Worm (Caenorhabditis elegans) whole organism, midembryonic: ENCODE measurements around the gene srsx-16.

Source experiments
- flt-1 ChIP-seq: fragments of 200-800 bp; sonication (Bioruptor generic); IDR thresholded peaks from 2 replicates; pipeline ENCODE4 v1.3.6; 2022; ENCODE audit warnings: missing genetic modification characterization, missing compliant biosample characterization
- med-1 ChIP-seq: sonication (generic microtip); optimal IDR thresholded peaks from 2 replicates; lab custom pipeline; 2017; ENCODE audit warnings: missing genetic modification characterization, mild to moderate bottlenecking, missing compliant biosample characterization, antibody characterized with exemption, missing genetic modification reagents; ENCODE audit not compliant: insufficient read depth
- tab-1 ChIP-seq: fragments of 200-800 bp; sonication (Bioruptor generic); IDR thresholded peaks from 2 replicates; pipeline ENCODE4 v1.3.6; 2022; ENCODE audit warnings: missing genetic modification characterization, missing compliant biosample characterization
- ztf-29 ChIP-seq: fragments of 200-800 bp; sonication (Bioruptor generic); IDR thresholded peaks from 2 replicates; pipeline ENCODE4 v1.3.6; 2022; ENCODE audit warnings: missing genetic modification reagents, missing genetic modification characterization, missing compliant biosample characterization

- TF ChIP-seq ztf-29 (GFP tag; lab: Robert Waterston, UW) (no peak), flt-1 (GFP tag; lab: Robert Waterston, UW) (no peak), med-1 (GFP tag; lab: Kevin White, UChicago) (no peak), tab-1 (GFP tag; lab: Robert Waterston, UW) (no peak)
These were observed 43.3 kb upstream of the srsx-16 start for ce11 chrIV:5662886-5663285.
